Fruit fly (Drosophila melanogaster) Kc167 (cell line): ENCODE data around the gene Rab30.

Source experiments
- Myc ChIP-seq: fragments of >200 bp; optimal IDR thresholded peaks from 2 replicates; lab custom pipeline; 2017; ENCODE audit warnings: missing external identifiers
- Sin3A ChIP-seq: fragments of >200 bp; optimal IDR thresholded peaks from 2 replicates; lab custom pipeline; 2018; ENCODE audit warnings: missing external identifiers
- h ChIP-seq: fragments of >200 bp; optimal IDR thresholded peaks from 3 replicates; lab custom pipeline; 2018; ENCODE audit warnings: missing external identifiers
- insv ChIP-seq: fragments of >200 bp; optimal IDR thresholded peaks from 3 replicates; lab custom pipeline; 2018; ENCODE audit warnings: missing external identifiers
- psq ChIP-seq: fragments of >200 bp; optimal IDR thresholded peaks from 2 replicates; lab custom pipeline; 2017; ENCODE audit warnings: missing external identifiers

DNA sequence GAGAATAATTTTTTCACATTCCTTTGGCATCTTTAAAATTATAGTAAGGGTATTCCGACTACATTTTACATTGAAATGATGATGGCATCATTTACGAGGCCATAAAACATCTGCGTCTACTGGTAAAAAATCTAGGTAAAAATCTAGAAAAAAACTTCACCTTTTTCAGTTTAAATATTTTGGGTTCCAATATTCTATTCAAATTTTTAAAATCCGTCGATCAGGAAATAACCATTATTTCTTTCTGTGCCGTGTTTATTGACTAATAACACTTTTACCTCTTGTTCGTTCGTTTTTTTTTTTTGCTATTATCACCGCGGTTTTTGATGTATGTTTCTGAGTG is 6.9 kb upstream of the Rab30 start:
- no peak for TF ChIP-seq psq (lab: Kevin White, UChicago)
- TF ChIP-seq h (lab: Kevin White, UChicago), result no peak
- no peak for TF ChIP-seq Sin3A (lab: Kevin White, UChicago)
- TF ChIP-seq insv (lab: Kevin White, UChicago), result no peak
- TF ChIP-seq Myc (lab: Kevin White, UChicago), result no peak
